Worm (Caenorhabditis elegans): ENCODE data around the gene tps-2.

DNA sequence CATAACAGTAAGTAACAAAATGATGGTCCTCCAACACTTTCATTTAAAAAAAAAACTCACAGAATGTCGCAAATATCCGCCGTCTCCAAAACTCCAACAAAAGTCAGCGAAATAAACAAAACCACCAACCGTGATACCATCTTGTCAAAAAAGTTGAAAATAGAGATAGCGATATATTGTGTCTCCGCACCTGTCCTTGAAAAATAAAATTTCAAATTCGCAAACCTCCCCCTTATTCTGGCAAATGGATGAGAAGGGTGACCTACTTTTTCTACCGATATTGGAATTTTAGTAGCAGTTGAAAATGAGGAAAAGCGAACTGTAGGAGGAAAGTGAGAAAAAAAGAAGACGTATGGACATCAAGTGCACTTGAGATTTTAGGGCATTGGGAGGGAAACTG, 4.8 kb downstream of the tps-2 start, which contains the start of gene F19H8.2:
- TF ChIP-seq mep-1 (tag; optimal IDR thresholded peaks at IDR 0.05) = no peak
- no peak for TF ChIP-seq nhr-28 (tag; optimal IDR thresholded peaks at IDR 0.05)
- no peak for TF ChIP-seq unc-62 (GFP tag; optimal IDR thresholded peaks at IDR 0.05)
- TF ChIP-seq ztf-11 (tag; optimal IDR thresholded peaks at IDR 0.05) = no peak
- TF ChIP-seq elt-1 (tag; optimal IDR thresholded peaks at IDR 0.05; ENCODE audit: borderline replicate concordance, insufficient read depth) = no peak
- TF ChIP-seq mab-5 (tag; optimal IDR thresholded peaks at IDR 0.05) = no peak

Data from whole organism, mixed stage, embryonic.